Worm (Caenorhabditis elegans) whole organism, late embryonic: ENCODE measurements around the gene cyp-34A1.
"Not testable (repeated sequence)": the region's sequence is repeated elsewhere in the genome, so short reads cannot be mapped to it uniquely, and the experiment has no call there.

Source experiments
- C38D4.7 ChIP-seq: fragments of 200-800 bp; sonication (Bioruptor generic); optimal IDR thresholded peaks from 2 replicates; lab custom pipeline; 2018; ENCODE audit warnings: mild to moderate bottlenecking, missing genetic modification characterization, moderate library complexity, missing compliant biosample characterization
- F13H6.1 ChIP-seq: sonication (generic microtip); optimal IDR thresholded peaks from 2 replicates; lab custom pipeline; 2016; ENCODE audit warnings: missing genetic modification characterization, missing compliant biosample characterization
- K09A11.1 ChIP-seq: sonication (generic microtip); optimal IDR thresholded peaks from 2 replicates; lab custom pipeline; 2017; ENCODE audit warnings: antibody characterized with exemption, mild to moderate bottlenecking, missing genetic modification characterization, missing compliant biosample characterization; ENCODE audit not compliant: insufficient read depth
- T23F11.4 ChIP-seq: fragments of 200-800 bp; sonication (Bioruptor generic); optimal IDR thresholded peaks from 2 replicates; lab custom pipeline; 2018; ENCODE audit warnings: mild to moderate bottlenecking, missing genetic modification characterization, missing compliant biosample characterization
- Y22D7AL.16 ChIP-seq: sonication (generic microtip); optimal IDR thresholded peaks from 2 replicates; lab custom pipeline; 2016; ENCODE audit warnings: missing genetic modification characterization, missing compliant biosample characterization
- ceh-14 ChIP-seq: sonication (generic microtip); optimal IDR thresholded peaks from 2 replicates; lab custom pipeline; 2016; ENCODE audit warnings: missing genotype, missing genetic modification characterization, missing compliant biosample characterization
- ceh-2 ChIP-seq: sonication (generic microtip); optimal IDR thresholded peaks from 2 replicates; lab custom pipeline; 2016; ENCODE audit warnings: missing genotype, missing genetic modification characterization, missing compliant biosample characterization
- ceh-22 ChIP-seq: sonication (generic microtip); optimal IDR thresholded peaks from 2 replicates; lab custom pipeline; 2017; ENCODE audit warnings: missing biosample characterization, missing genetic modification characterization
- ceh-30 ChIP-seq: fragments of 150-350 bp; optimal IDR thresholded peaks from 2 replicates; lab custom pipeline; 2014; ENCODE audit warnings: missing biosample characterization, missing genetic modification characterization
- ceh-9 ChIP-seq: sonication (generic microtip); optimal IDR thresholded peaks from 2 replicates; lab custom pipeline; 2016; ENCODE audit warnings: mild to moderate bottlenecking, missing genetic modification characterization, inconsistent platforms, missing compliant biosample characterization
- dmd-4 ChIP-seq: sonication (generic microtip); optimal IDR thresholded peaks from 2 replicates; lab custom pipeline; 2016; ENCODE audit warnings: borderline replicate concordance, missing genetic modification characterization, missing compliant biosample characterization
- elt-2 ChIP-seq: sonication (generic microtip); optimal IDR thresholded peaks from 2 replicates; lab custom pipeline; 2016; ENCODE audit warnings: missing genetic modification reagents, missing genetic modification characterization, missing compliant biosample characterization
- fkh-10 ChIP-seq: fragments of 150-350 bp; optimal IDR thresholded peaks from 2 replicates; lab custom pipeline; 2014; ENCODE audit warnings: missing biosample characterization, missing genetic modification reagents, missing genetic modification characterization
- fkh-6 ChIP-seq: sonication (generic microtip); optimal IDR thresholded peaks from 2 replicates; lab custom pipeline; 2016; ENCODE audit warnings: missing genetic modification characterization, missing compliant biosample characterization
- hlh-13 ChIP-seq: fragments of 200-800 bp; sonication (Bioruptor generic); optimal IDR thresholded peaks from 2 replicates; lab custom pipeline; 2018; ENCODE audit warnings: mild to moderate bottlenecking, missing genetic modification characterization, missing compliant biosample characterization
- hlh-30 ChIP-seq: sonication (generic microtip); optimal IDR thresholded peaks from 2 replicates; lab custom pipeline; 2017; ENCODE audit warnings: antibody characterized with exemption, missing genetic modification characterization, missing compliant biosample characterization; ENCODE audit not compliant: insufficient read depth
- hlh-6 ChIP-seq: sonication (generic microtip); optimal IDR thresholded peaks from 2 replicates; lab custom pipeline; 2016; ENCODE audit warnings: missing genotype, missing genetic modification characterization, missing compliant biosample characterization
- lin-11 ChIP-seq: fragments of 200-800 bp; sonication (Bioruptor generic); optimal IDR thresholded peaks from 2 replicates; lab custom pipeline; 2018; ENCODE audit warnings: mild to moderate bottlenecking, missing genetic modification characterization, missing compliant biosample characterization
- madf-2 ChIP-seq: sonication (generic microtip); optimal IDR thresholded peaks from 2 replicates; lab custom pipeline; 2017; ENCODE audit warnings: missing genetic modification characterization, missing compliant biosample characterization
- mec-3 ChIP-seq: sonication (generic microtip); optimal IDR thresholded peaks from 2 replicates; lab custom pipeline; 2016; ENCODE audit warnings: borderline replicate concordance, missing genetic modification characterization, missing compliant biosample characterization
- nhr-11 ChIP-seq: fragments of 150-350 bp; optimal IDR thresholded peaks from 2 replicates; lab custom pipeline; 2014; ENCODE audit warnings: missing biosample characterization, missing genetic modification characterization
- npax-4 ChIP-seq: sonication (generic microtip); optimal IDR thresholded peaks from 2 replicates; lab custom pipeline; 2016; ENCODE audit warnings: missing genetic modification characterization, missing compliant biosample characterization
- pag-3 ChIP-seq: sonication (generic microtip); optimal IDR thresholded peaks from 2 replicates; lab custom pipeline; 2016; ENCODE audit warnings: missing compliant biosample characterization, missing genetic modification characterization, borderline replicate concordance
- pqm-1 ChIP-seq: sonication (generic microtip); optimal IDR thresholded peaks from 2 replicates; lab custom pipeline; 2016; ENCODE audit warnings: missing genetic modification characterization, missing compliant biosample characterization
- tbx-2 ChIP-seq: sonication (generic microtip); optimal IDR thresholded peaks from 2 replicates; lab custom pipeline; 2016; ENCODE audit warnings: missing genetic modification characterization, missing compliant biosample characterization
- unc-3 ChIP-seq, 2 experiments: fragments of 200-800 bp in 1 of 2; sonication (Bioruptor generic) in 1 of 2; sonication (generic microtip) in 1 of 2; conservative IDR thresholded peaks in 1 of 2; optimal IDR thresholded peaks in 1 of 2; 2 replicates each; pipeline versions ENCODE4 v1.3.6 to Lab custom; 2016 to 2022; ENCODE audit warnings: missing compliant biosample characterization in 2 of 2, missing genetic modification characterization in 2 of 2, missing genetic modification reagents in 1 of 2
- unc-42 ChIP-seq: sonication (generic microtip); optimal IDR thresholded peaks from 2 replicates; lab custom pipeline; 2016; ENCODE audit warnings: missing genotype, missing genetic modification characterization, missing compliant biosample characterization

Gene cyp-34A1

ce11 chrV:15323417-15323816 lies 35.7 kb upstream of the cyp-34A1 start:
- no peak for TF ChIP-seq mec-3 (tag; lab: Kevin White, UChicago)
- TF ChIP-seq ceh-22 (tag; lab: Kevin White, UChicago), result no peak
- peak; percentile 85 for TF ChIP-seq elt-2 (tag; lab: Kevin White, UChicago)
- TF ChIP-seq C38D4.7, result no peak
- no peak for TF ChIP-seq pag-3 (tag; lab: Kevin White, UChicago)
- no peak for TF ChIP-seq K09A11.1 (tag; lab: Kevin White, UChicago)
- TF ChIP-seq Y22D7AL.16, result no peak
- no peak for TF ChIP-seq ceh-2 (tag; lab: Kevin White, UChicago)

DNA sequence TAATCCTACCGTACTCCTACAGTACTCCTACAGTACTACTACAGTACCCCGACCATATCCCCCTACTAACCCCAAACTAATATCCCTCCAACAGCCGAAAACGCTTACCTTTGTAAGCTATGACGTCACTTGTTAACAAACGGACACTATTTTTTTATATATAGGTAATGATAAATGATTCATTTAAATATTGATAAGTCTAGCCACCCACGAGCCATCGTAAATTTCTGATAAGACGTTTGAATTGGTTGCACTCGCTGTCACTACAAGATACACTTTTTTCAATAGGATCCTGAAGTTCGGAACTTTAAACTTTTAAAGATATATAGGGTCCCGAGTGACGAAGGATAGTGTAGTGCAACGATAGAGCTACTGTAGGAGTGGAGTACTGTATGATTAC lies 34.9 kb upstream of the cyp-34A1 start, which contains the start of gene nhr-247:
nhr-247 (plus strand) TSS at position 330 of the 400 bp plus-strand sequence.
- not testable (repeated sequence) for TF ChIP-seq nhr-11 (tag; lab: Kevin White, UChicago); pqm-1; lin-11 (tag; lab: Kevin White, UChicago)

DNA sequence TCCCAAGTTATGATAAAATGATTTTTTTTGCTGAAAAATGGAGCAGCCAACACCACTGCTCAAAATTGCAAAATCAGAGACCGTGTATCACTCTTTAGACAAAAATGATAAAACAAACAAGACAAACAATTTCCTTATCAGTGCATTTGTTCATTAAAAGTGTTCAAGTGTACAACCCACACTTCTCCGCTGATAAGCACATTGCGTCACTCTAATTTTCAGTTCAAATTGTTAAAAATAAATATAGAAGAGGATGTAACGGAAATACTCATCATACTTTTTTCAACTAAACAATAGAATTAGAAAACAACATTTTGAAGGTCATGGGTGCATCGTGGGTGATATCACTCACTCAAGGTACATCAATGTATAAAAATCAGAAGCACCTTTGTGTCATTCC lies 30.9 kb upstream of the cyp-34A1 start, which contains the start of gene nhr-291:
nhr-291 (plus strand) TSS at position 324 of the 400 bp plus-strand sequence.
- TF ChIP-seq F13H6.1 (tag; lab: Kevin White, UChicago), result no peak
- TF ChIP-seq T23F11.4 (GFP tag; lab: Kevin White, UChicago), result no peak
- TF ChIP-seq elt-2 (tag; lab: Kevin White, UChicago), result peak; percentile 99
- TF ChIP-seq pqm-1, result peak; percentile 40
- TF ChIP-seq hlh-6 (tag; lab: Kevin White, UChicago), result no peak
- TF ChIP-seq nhr-11 (tag; lab: Kevin White, UChicago), result no peak
- TF ChIP-seq K09A11.1 (tag; lab: Kevin White, UChicago), result no peak
- no peak for TF ChIP-seq ceh-14 (tag; lab: Kevin White, UChicago)
- TF ChIP-seq hlh-13 (GFP tag; lab: Kevin White, UChicago), result no peak

DNA sequence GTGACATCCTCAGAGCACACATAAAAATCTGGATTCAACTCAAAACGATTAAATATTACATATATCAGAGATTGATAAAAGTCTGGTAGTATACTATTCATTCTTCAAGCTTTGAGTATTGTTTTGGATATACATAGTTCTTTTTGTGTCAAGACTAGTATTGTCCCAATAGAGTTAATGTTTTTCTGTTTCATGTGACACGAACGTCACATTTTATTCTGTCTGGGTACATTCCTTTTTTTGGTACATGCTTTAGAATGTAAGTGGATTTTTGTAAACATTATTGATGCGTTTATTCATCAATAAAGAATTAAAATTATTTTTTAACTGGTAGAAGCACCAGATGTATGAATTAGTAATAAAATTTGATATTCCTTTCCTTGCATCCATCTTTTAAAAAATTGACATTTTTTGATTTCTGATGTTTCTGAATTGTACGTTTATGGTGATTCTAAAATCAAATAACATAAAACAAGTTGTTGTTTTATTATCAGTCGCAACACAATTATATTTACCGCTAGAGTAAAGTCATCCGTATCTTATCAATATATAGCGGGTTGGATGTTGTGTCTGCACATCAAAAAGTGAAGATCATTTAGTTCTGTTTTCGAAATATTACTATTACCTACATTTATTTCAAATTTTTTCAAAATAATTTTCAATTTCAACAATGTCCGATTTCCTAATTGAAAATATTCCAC lies 28.2 kb upstream of the cyp-34A1 start, which contains the start of the genes srt-22 and nhr-246:
srt-22 (minus strand) TSS at position 101 of the 701 bp plus-strand sequence.
nhr-246 (plus strand) TSS at position 651 of the 701 bp plus-strand sequence.
- TF ChIP-seq unc-42, result no peak
- TF ChIP-seq tbx-2 (tag; lab: Kevin White, UChicago), result no peak
- TF ChIP-seq F13H6.1 (tag; lab: Kevin White, UChicago), result no peak
- TF ChIP-seq ceh-30, result no peak
- no peak for TF ChIP-seq dmd-4 (tag; lab: Kevin White, UChicago)
- TF ChIP-seq hlh-30 (tag; lab: Kevin White, UChicago), result no peak
- TF ChIP-seq npax-4 (tag; lab: Kevin White, UChicago), result no peak
- no peak for TF ChIP-seq fkh-10 (GFP tag; lab: Kevin White, UChicago)

ce11 chrV:15313529-15313928 lies 25.8 kb upstream of the cyp-34A1 start:
- TF ChIP-seq mec-3 (tag; lab: Kevin White, UChicago) (no peak), ceh-9 (tag; lab: Kevin White, UChicago) (no peak), fkh-6 (tag; lab: Kevin White, UChicago) (no peak), pag-3 (tag; lab: Kevin White, UChicago) (no peak), unc-3 (GFP tag; conservative IDR thresholded peaks at IDR 0.05; lab: Robert Waterston, UW) (no peak), unc-3 (tag; optimal IDR thresholded peaks at IDR 0.05; lab: Kevin White, UChicago) (no peak)

DNA sequence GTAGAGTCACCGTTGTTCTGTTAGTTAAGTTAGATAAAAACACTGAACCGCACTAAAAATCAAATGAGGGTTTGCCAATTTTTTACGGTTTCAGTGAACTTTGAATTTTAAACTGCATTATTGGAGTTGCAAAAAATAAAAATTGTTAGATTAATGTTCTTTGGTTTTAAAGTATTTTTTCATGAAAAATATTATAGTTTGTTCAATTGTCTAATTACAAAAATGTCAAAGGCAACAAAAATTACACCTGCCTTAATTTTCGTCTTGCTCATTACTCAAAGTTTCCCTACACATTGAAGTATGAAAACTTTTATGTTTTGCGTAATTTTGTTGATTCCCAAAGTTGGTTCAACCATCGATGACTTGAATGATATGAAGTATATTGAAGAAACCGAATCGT lies 23.0 kb upstream of the cyp-34A1 start, which contains the start of gene irld-62:
irld-62 (plus strand) TSS at position 301 of the 400 bp plus-strand sequence.
- TF ChIP-seq madf-2 (tag; lab: Kevin White, UChicago) (no peak), fkh-10 (GFP tag; lab: Kevin White, UChicago) (no peak)
